Worm (Caenorhabditis elegans): ENCODE results near the gene slc-25A18.1.
A peak's percentile ranks its signal among the peaks of the same experiment; 100 is the strongest.

Gene slc-25A18.1

ce11 chrX:15003891-15004550 is at the start of gene slc-25A18.1:
slc-25A18.1 (minus strand) TSS chrX:15003941.
- TF ChIP-seq ets-7 (tag; optimal IDR thresholded peaks at IDR 0.05) = no peak

ce11 chrX:15053223-15053933 is 49.6 kb upstream of the slc-25A18.1 start, which contains the start of gene H03G16.1:
H03G16.1 (plus strand) TSS chrX:15053883.
- TF ChIP-seq B0310.2 (tag; optimal IDR thresholded peaks at IDR 0.05) (no peak), F13C5.2 (tag; optimal IDR thresholded peaks at IDR 0.05) (no peak), ceh-13 (GFP tag; optimal IDR thresholded peaks at IDR 0.05) (no peak), tbx-37 (GFP tag; conservative IDR thresholded peaks at IDR 0.05) (no peak), tra-4 (tag; optimal IDR thresholded peaks at IDR 0.05) (no peak)

DNA sequence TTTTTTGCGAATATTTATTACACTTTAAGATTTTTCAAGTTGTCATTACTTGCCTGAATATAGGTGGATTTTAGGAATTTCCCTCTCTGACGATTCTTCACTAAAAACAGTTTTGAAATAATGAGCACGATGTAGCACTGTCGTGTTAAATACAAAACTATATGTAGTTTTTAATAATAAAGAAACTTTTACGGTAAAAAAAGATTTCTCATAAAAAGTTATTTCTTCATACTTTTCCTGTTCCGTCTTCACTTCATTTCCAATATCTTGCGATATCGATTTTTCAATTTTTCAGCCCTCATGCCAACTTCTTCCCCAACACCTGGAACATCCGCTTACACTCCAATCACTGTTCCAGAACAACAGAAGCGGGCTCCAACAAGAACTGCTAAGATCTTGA is 48.6 kb upstream of the slc-25A18.1 start, which contains the start of gene H03G16.6:
TSS of gene H03G16.6 (plus strand) at position 301 of the 400 bp plus-strand sequence.
- no peak for TF ChIP-seq tbx-37 (GFP tag; conservative IDR thresholded peaks at IDR 0.05)
- TF ChIP-seq ceh-36 (tag; optimal IDR thresholded peaks at IDR 0.05) = no peak
- no peak for TF ChIP-seq B0310.2 (tag; optimal IDR thresholded peaks at IDR 0.05)
- no peak for TF ChIP-seq scrt-1 (GFP tag; IDR thresholded peaks at IDR 0.05)
- no peak for TF ChIP-seq aly-1 (tag; optimal IDR thresholded peaks at IDR 0.05)
- no peak for TF ChIP-seq pes-1 (GFP tag; IDR thresholded peaks at IDR 0.05)
- no peak for TF ChIP-seq hmbx-1 (tag; optimal IDR thresholded peaks at IDR 0.05)
- TF ChIP-seq tbx-11 (GFP tag; IDR thresholded peaks at IDR 0.05) = no peak
- TF ChIP-seq tra-4 (tag; optimal IDR thresholded peaks at IDR 0.05) = no peak
- TF ChIP-seq hnd-1 (tag; optimal IDR thresholded peaks at IDR 0.05) = no peak
- no peak for TF ChIP-seq ceh-13 (GFP tag; optimal IDR thresholded peaks at IDR 0.05)
- TF ChIP-seq F13C5.2 (tag; optimal IDR thresholded peaks at IDR 0.05) = no peak
- TF ChIP-seq ama-1 (optimal IDR thresholded peaks at IDR 0.05) = no peak
- TF ChIP-seq sea-1 (GFP tag; conservative IDR thresholded peaks at IDR 0.05) = no peak
- TF ChIP-seq ets-7 (tag; optimal IDR thresholded peaks at IDR 0.05) = no peak

DNA sequence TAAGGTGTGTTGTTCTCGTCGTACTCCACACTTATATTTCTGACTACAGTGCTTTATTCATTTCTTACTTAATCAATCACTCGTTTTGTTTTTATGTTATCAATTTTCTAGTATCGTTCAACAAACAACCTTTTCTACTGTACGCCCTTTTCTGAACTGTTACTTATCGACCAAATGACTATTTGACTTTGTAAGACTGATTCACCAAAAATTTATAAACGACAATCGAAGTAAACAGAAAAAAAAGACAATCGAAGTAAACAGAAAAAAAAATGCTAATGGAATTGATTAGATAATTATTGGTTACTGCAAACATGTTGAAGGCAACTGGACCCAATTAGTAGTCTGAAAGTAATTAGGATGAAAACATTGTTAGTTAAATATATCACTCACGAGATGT is 46.3 kb upstream of the slc-25A18.1 start:
- TF ChIP-seq F13C5.2 (tag; optimal IDR thresholded peaks at IDR 0.05) (no peak), scrt-1 (GFP tag; IDR thresholded peaks at IDR 0.05) (no peak)

DNA sequence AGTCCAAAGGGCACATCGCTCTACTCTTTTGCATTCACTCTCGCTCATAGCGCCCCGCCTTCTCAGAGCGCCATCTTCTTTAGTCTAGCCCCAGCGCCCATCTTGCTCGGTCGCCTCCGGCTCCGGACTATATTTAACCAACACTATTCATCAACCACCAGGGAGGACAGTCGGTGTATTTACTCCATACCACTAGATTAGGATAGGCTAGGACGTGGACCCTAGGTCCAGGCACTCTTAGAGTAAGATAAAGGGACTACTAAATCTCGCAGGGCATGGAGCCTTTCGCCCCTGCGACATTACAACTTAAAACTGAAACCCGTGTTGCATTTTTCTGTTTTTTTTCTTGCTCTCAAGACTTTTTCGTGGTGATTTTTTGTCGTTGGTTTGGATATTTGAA is 43.8 kb upstream of the slc-25A18.1 start:
- no peak for TF ChIP-seq F13C5.2 (tag; optimal IDR thresholded peaks at IDR 0.05)
- TF ChIP-seq tra-4 (tag; optimal IDR thresholded peaks at IDR 0.05) = no peak
- TF ChIP-seq hmg-4 (GFP tag; optimal IDR thresholded peaks at IDR 0.05) = no peak
- TF ChIP-seq flt-1 (GFP tag; IDR thresholded peaks at IDR 0.05) = no peak
- TF ChIP-seq tbx-11 (GFP tag; IDR thresholded peaks at IDR 0.05) = no peak
- no peak for TF ChIP-seq tbx-37 (GFP tag; conservative IDR thresholded peaks at IDR 0.05)

ce11 chrX:15045401-15045800 is 41.7 kb upstream of the slc-25A18.1 start:
- no peak for TF ChIP-seq pes-1 (GFP tag; IDR thresholded peaks at IDR 0.05)
- TF ChIP-seq tbx-37 (GFP tag; conservative IDR thresholded peaks at IDR 0.05) = no peak
- no peak for TF ChIP-seq B0310.2 (tag; optimal IDR thresholded peaks at IDR 0.05)
- no peak for TF ChIP-seq tra-4 (tag; optimal IDR thresholded peaks at IDR 0.05)
- TF ChIP-seq ceh-13 (GFP tag; optimal IDR thresholded peaks at IDR 0.05) = no peak
- TF ChIP-seq scrt-1 (GFP tag; IDR thresholded peaks at IDR 0.05) = no peak
- no peak for TF ChIP-seq ets-7 (tag; optimal IDR thresholded peaks at IDR 0.05)
- no peak for TF ChIP-seq ceh-36 (tag; optimal IDR thresholded peaks at IDR 0.05)
- no peak for TF ChIP-seq sea-1 (GFP tag; conservative IDR thresholded peaks at IDR 0.05)

ce11 chrX:15042549-15042948 is 38.8 kb upstream of the slc-25A18.1 start:
- no peak for TF ChIP-seq aly-1 (tag; optimal IDR thresholded peaks at IDR 0.05)
- TF ChIP-seq sea-1 (GFP tag; conservative IDR thresholded peaks at IDR 0.05) = no peak
- TF ChIP-seq tra-4 (tag; optimal IDR thresholded peaks at IDR 0.05) = no peak
- no peak for TF ChIP-seq B0310.2 (tag; optimal IDR thresholded peaks at IDR 0.05)
- TF ChIP-seq pes-1 (GFP tag; IDR thresholded peaks at IDR 0.05) = no peak
- TF ChIP-seq tbx-37 (GFP tag; conservative IDR thresholded peaks at IDR 0.05) = no peak
- no peak for TF ChIP-seq tbx-11 (GFP tag; IDR thresholded peaks at IDR 0.05)
- TF ChIP-seq ama-1 (optimal IDR thresholded peaks at IDR 0.05) = no peak
- no peak for TF ChIP-seq F13C5.2 (tag; optimal IDR thresholded peaks at IDR 0.05)
- no peak for TF ChIP-seq flt-1 (GFP tag; IDR thresholded peaks at IDR 0.05)
- TF ChIP-seq ceh-36 (tag; optimal IDR thresholded peaks at IDR 0.05) = no peak
- TF ChIP-seq hnd-1 (tag; optimal IDR thresholded peaks at IDR 0.05) = no peak
- no peak for TF ChIP-seq hmbx-1 (tag; optimal IDR thresholded peaks at IDR 0.05)
- TF ChIP-seq ceh-13 (GFP tag; optimal IDR thresholded peaks at IDR 0.05) = no peak
- no peak for TF ChIP-seq scrt-1 (GFP tag; IDR thresholded peaks at IDR 0.05)
- no peak for TF ChIP-seq hmg-4 (GFP tag; optimal IDR thresholded peaks at IDR 0.05)
- no peak for TF ChIP-seq ets-7 (tag; optimal IDR thresholded peaks at IDR 0.05)

- TF ChIP-seq hmbx-1 (tag; optimal IDR thresholded peaks at IDR 0.05) (no peak), hnd-1 (tag; optimal IDR thresholded peaks at IDR 0.05) (no peak), ceh-36 (tag; optimal IDR thresholded peaks at IDR 0.05) (peak; percentile 1)
Observed at ce11 chrX:15041340-15041739, 37.6 kb upstream of the slc-25A18.1 start.

All from whole organism, early embryonic.